Worm (Caenorhabditis elegans) whole organism, L2 larva: ENCODE data around the gene kdin-1.

ENCODE experiments used
- ama-1 ChIP-seq: fragments of 150-350 bp; optimal IDR thresholded peaks from 2 replicates; lab custom pipeline; 2018; ENCODE audit warnings: inconsistent platforms
- gmeb-1 ChIP-seq: fragments of 150-350 bp; optimal IDR thresholded peaks from 2 replicates; lab custom pipeline; 2014; ENCODE audit warnings: missing biosample characterization, missing genetic modification characterization
- nhr-11 ChIP-seq: fragments of 150-350 bp; optimal IDR thresholded peaks from 2 replicates; lab custom pipeline; 2014; ENCODE audit warnings: missing biosample characterization, missing genetic modification characterization
- unc-39 ChIP-seq: fragments of 150-350 bp; optimal IDR thresholded peaks from 2 replicates; lab custom pipeline; 2014; ENCODE audit warnings: missing biosample characterization, missing genetic modification characterization

- TF ChIP-seq ama-1 (lab: Kevin White, UChicago), result no peak
- TF ChIP-seq unc-39 (tag; lab: Kevin White, UChicago), result no peak
- no peak for TF ChIP-seq nhr-11 (tag; lab: Kevin White, UChicago)
- TF ChIP-seq gmeb-1 (tag; lab: Kevin White, UChicago), result no peak
These were observed 29.9 kb downstream of the kdin-1 start for ce11 chrIV:11068314-11068713.
